Worm (Caenorhabditis elegans) whole organism, L4 larva: ENCODE results near the gene ceh-90.

Experiments
- ZK337.2 ChIP-seq: fragments of 200-800 bp; sonication (Bioruptor generic); IDR thresholded peaks from 2 replicates; pipeline ENCODE4 v1.3.6; 2022; ENCODE audit warnings: missing genetic modification reagents, missing genetic modification characterization, missing compliant biosample characterization
- lin-15B ChIP-seq: fragments of 150-350 bp; sonication (generic microtip); optimal IDR thresholded peaks from 3 replicates; lab custom pipeline; 2014; ENCODE audit warnings: missing biosample characterization, missing genetic modification characterization
- nhr-6 ChIP-seq: fragments of 150-350 bp; optimal IDR thresholded peaks from 2 replicates; lab custom pipeline; 2014; ENCODE audit warnings: missing biosample characterization, missing genetic modification characterization
- ztf-11 ChIP-seq: fragments of 150-350 bp; optimal IDR thresholded peaks from 2 replicates; lab custom pipeline; 2014; ENCODE audit warnings: missing biosample characterization, missing genetic modification characterization

- no peak for TF ChIP-seq ZK337.2
- no peak for TF ChIP-seq lin-15B (tag; lab: Kevin White, UChicago)
- TF ChIP-seq nhr-6 (tag; lab: Kevin White, UChicago): no peak
- TF ChIP-seq ztf-11 (tag; lab: Kevin White, UChicago): no peak
Observed at ce11 chrX:14134883-14135282, 21.9 kb downstream of the ceh-90 start.
